Fruit fly (Drosophila melanogaster) whole organism, adult: ENCODE measurements around the gene Fer2LCH.
A peak's percentile ranks its signal among the peaks of the same experiment; 100 is the strongest.

Source experiments
- CG11617 ChIP-seq: fragments of 200-800 bp; sonication (Bioruptor generic); optimal IDR thresholded peaks from 2 replicates; lab custom pipeline; 2017; ENCODE audit warnings: mild to moderate bottlenecking, missing biosample characterization, missing genetic modification reagents, missing genetic modification characterization
- CG12768 ChIP-seq: fragments of 200-800 bp; sonication (Bioruptor generic); optimal IDR thresholded peaks from 2 replicates; lab custom pipeline; 2017; ENCODE audit warnings: missing biosample characterization, missing genetic modification characterization, mild to moderate bottlenecking, moderate library complexity, missing genetic modification reagents
- CG14711 ChIP-seq: fragments of 200-800 bp; sonication (Bioruptor generic); optimal IDR thresholded peaks from 2 replicates; lab custom pipeline; 2018; ENCODE audit warnings: missing biosample characterization, mild to moderate bottlenecking, missing genetic modification characterization, moderate library complexity
- CG1620 ChIP-seq: fragments of 200-800 bp; sonication (Bioruptor generic); optimal IDR thresholded peaks from 2 replicates; lab custom pipeline; 2016; ENCODE audit warnings: missing biosample characterization, missing genetic modification characterization
- CG33017 ChIP-seq: fragments of 200-800 bp; sonication (Bioruptor generic); optimal IDR thresholded peaks from 2 replicates; lab custom pipeline; 2018; ENCODE audit warnings: missing biosample characterization, mild to moderate bottlenecking, missing genetic modification characterization, moderate library complexity
- CG5204 ChIP-seq: fragments of 200-800 bp; sonication (Bioruptor generic); optimal IDR thresholded peaks from 2 replicates; lab custom pipeline; 2016; ENCODE audit warnings: missing biosample characterization, missing genetic modification characterization
- CG7045 ChIP-seq: fragments of 200-800 bp; sonication (Bioruptor generic); optimal IDR thresholded peaks from 2 replicates; lab custom pipeline; 2017; ENCODE audit warnings: missing biosample characterization, mild to moderate bottlenecking, missing genetic modification characterization
- CG7101 ChIP-seq: fragments of 200-800 bp; sonication (Bioruptor generic); optimal IDR thresholded peaks from 2 replicates; lab custom pipeline; 2018; ENCODE audit warnings: missing biosample characterization, mild to moderate bottlenecking, missing genetic modification characterization, moderate library complexity
- Clk ChIP-seq: fragments of 200-800 bp; sonication (Bioruptor generic); optimal IDR thresholded peaks from 2 replicates; lab custom pipeline; 2017; ENCODE audit warnings: missing biosample characterization, missing genetic modification characterization
- Crg-1 ChIP-seq: fragments of 200-800 bp; sonication (Bioruptor generic); optimal IDR thresholded peaks from 2 replicates; lab custom pipeline; 2016; ENCODE audit warnings: missing biosample characterization, missing genetic modification characterization
- Hr96 ChIP-seq: fragments of 200-800 bp; sonication (Bioruptor generic); optimal IDR thresholded peaks from 2 replicates; lab custom pipeline; 2016; ENCODE audit warnings: missing biosample characterization, missing genetic modification characterization
- Mnt ChIP-seq: fragments of 200-800 bp; sonication (Bioruptor generic); optimal IDR thresholded peaks from 2 replicates; lab custom pipeline; 2016; ENCODE audit warnings: missing biosample characterization, mild to moderate bottlenecking, missing genetic modification characterization
- bab1 ChIP-seq: fragments of 200-800 bp; sonication (Bioruptor generic); optimal IDR thresholded peaks from 3 replicates; lab custom pipeline; 2019; ENCODE audit warnings: missing biosample characterization, mild to moderate bottlenecking, missing genetic modification characterization, moderate library complexity
- cic ChIP-seq: fragments of 200-800 bp; sonication (Bioruptor generic); optimal IDR thresholded peaks from 2 replicates; lab custom pipeline; 2017; ENCODE audit warnings: missing biosample characterization, mild to moderate bottlenecking, missing genetic modification characterization, moderate library complexity
- cnc ChIP-seq, 2 experiments: fragments of >200 bp; optimal IDR thresholded peaks; 2 replicates each; lab custom pipeline; 2017
- kay ChIP-seq: fragments of 200-800 bp; sonication (Bioruptor generic); peaks from one replicate; lab custom pipeline; 2016; ENCODE audit warnings: missing biosample characterization, missing genetic modification characterization, borderline replicate concordance
- ovo ChIP-seq: fragments of 200-800 bp; sonication (Bioruptor generic); optimal IDR thresholded peaks from 2 replicates; lab custom pipeline; 2016; ENCODE audit warnings: missing biosample characterization, missing genetic modification characterization
- pad ChIP-seq: fragments of 200-800 bp; sonication (Bioruptor generic); optimal IDR thresholded peaks from 3 replicates; lab custom pipeline; 2017; ENCODE audit warnings: missing biosample characterization, missing genetic modification characterization, mild to moderate bottlenecking, moderate library complexity, missing genetic modification reagents
- tj ChIP-seq: fragments of 200-800 bp; sonication (Bioruptor generic); optimal IDR thresholded peaks from 3 replicates; lab custom pipeline; 2017; ENCODE audit warnings: missing biosample characterization, mild to moderate bottlenecking, missing genetic modification characterization, moderate library complexity
- toe ChIP-seq: fragments of 200-800 bp; sonication (Bioruptor generic); optimal IDR thresholded peaks from 2 replicates; lab custom pipeline; 2016; ENCODE audit warnings: missing biosample characterization, missing genetic modification characterization

Gene Fer2LCH

DNA sequence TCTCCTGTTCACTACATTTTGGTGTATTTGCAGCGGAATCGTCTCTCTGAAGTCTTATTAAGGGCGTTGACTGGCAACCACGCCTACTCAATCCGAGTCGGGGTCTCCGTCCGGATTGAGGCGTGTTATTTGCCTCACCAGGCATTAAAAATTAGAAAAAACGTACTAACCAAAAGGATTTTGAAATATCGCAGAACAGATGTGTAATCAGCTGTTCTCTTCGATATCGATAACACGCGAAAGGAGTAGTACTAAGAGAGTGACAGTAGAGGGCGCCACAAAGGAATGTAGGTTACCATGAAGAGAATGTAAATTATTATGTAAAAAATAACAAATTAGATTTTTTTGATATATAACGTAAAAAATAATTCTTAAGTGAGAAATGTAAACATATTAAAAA, 37.4 kb downstream of the Fer2LCH start, which contains the start of gene CG15536:
TSS of gene CG15536 (minus strand) at position 170 of the 400 bp plus-strand sequence.
- TF ChIP-seq bab1 (GFP tag; lab: Kevin White, UChicago): peak; percentile 19
- no peak for TF ChIP-seq Clk (GFP tag; lab: Kevin White, UChicago)
- no peak for TF ChIP-seq Mnt
- no peak for TF ChIP-seq CG1620 (GFP tag; lab: Kevin White, UChicago)
- no peak for TF ChIP-seq CG5204 (GFP tag; lab: Kevin White, UChicago)
- TF ChIP-seq Hr96 (GFP tag; lab: Kevin White, UChicago): no peak
- TF ChIP-seq CG12768 (GFP tag; lab: Kevin White, UChicago): no peak
- no peak for TF ChIP-seq cnc (optimal IDR thresholded peaks at IDR 0.05; lab: Kevin White, UChicago)

DNA sequence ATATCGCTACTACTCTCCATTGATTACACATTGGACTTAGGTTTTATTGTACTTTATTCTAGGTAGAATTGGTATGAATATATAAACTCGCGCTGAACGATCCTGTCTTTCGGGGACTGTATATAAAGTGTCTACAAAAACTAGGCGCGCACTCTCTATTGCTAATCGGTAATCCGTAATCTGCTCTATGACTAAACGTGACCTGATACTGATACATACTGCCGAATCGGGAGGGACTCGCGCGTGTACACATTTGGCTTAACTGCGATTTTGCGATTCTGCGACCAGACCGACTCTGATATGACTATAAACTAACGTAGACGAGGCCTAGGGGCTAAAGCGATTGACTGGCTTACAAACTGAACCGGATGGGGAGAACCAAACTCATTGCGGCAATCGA, 38.0 kb downstream of the Fer2LCH start:
- TF ChIP-seq CG12768 (GFP tag; lab: Kevin White, UChicago): peak; percentile 16
- TF ChIP-seq ovo (GFP tag; lab: Kevin White, UChicago): no peak
- TF ChIP-seq cnc (optimal IDR thresholded peaks at IDR 0.05; lab: Kevin White, UChicago): no peak

DNA sequence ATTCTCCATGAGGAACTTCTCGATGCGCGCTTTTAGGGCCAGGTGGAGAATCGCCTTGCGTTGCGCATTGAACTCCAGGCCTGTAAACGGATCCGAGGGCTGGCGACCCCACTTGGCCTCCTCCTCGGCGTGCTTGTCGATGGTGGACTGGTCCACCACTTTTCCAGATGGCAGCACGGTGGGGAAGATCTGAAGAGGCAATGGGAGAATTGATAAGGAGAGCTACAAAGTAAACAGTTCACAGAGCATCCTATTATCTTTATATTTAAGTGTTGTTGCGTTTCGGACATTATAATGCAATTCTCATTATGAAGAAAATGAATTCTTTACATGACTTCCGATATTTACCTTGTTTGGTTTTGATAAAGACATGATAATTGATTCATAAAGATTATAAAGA, 39.0 kb downstream of the Fer2LCH start:
- TF ChIP-seq CG5204 (GFP tag; lab: Kevin White, UChicago) (no peak), CG14711 (tag; lab: Kevin White, UChicago) (no peak), toe (GFP tag; lab: Kevin White, UChicago) (no peak), kay (no peak), Crg-1 (GFP tag; lab: Kevin White, UChicago) (no peak), pad (GFP tag; lab: Kevin White, UChicago) (no peak), Hr96 (GFP tag; lab: Kevin White, UChicago) (no peak), CG1620 (GFP tag; lab: Kevin White, UChicago) (no peak), CG12768 (GFP tag; lab: Kevin White, UChicago) (no peak), CG7045 (GFP tag; lab: Kevin White, UChicago) (no peak), cnc (optimal IDR thresholded peaks at IDR 0.05; lab: Kevin White, UChicago) (no peak), bab1 (GFP tag; lab: Kevin White, UChicago) (no peak), ovo (GFP tag; lab: Kevin White, UChicago) (no peak), tj (GFP tag; lab: Kevin White, UChicago) (no peak), CG11617 (GFP tag; lab: Kevin White, UChicago) (no peak), Mnt (no peak), cic (no peak), CG33017 (tag; lab: Kevin White, UChicago) (no peak), CG7101 (tag; lab: Kevin White, UChicago) (no peak)

- TF ChIP-seq Clk (GFP tag; lab: Kevin White, UChicago) (no peak), CG14711 (tag; lab: Kevin White, UChicago) (no peak), toe (GFP tag; lab: Kevin White, UChicago) (peak; percentile 80), CG7101 (tag; lab: Kevin White, UChicago) (no peak), Hr96 (GFP tag; lab: Kevin White, UChicago) (peak; percentile 47), kay (no peak), tj (GFP tag; lab: Kevin White, UChicago) (peak; percentile 15), CG7045 (GFP tag; lab: Kevin White, UChicago) (peak; percentile 23), Mnt (peak; percentile 39), cic (peak; percentile 46), pad (GFP tag; lab: Kevin White, UChicago) (no peak), CG5204 (GFP tag; lab: Kevin White, UChicago) (peak; percentile 55), bab1 (GFP tag; lab: Kevin White, UChicago) (peak; percentile 67), cnc (optimal IDR thresholded peaks at IDR 0.05; lab: Kevin White, UChicago) (no peak), CG1620 (GFP tag; lab: Kevin White, UChicago) (peak; percentile 1), Crg-1 (GFP tag; lab: Kevin White, UChicago) (no peak), CG12768 (GFP tag; lab: Kevin White, UChicago) (peak; percentile 83), ovo (GFP tag; lab: Kevin White, UChicago) (no peak), CG33017 (tag; lab: Kevin White, UChicago) (peak; percentile 13), CG11617 (GFP tag; lab: Kevin White, UChicago) (peak; percentile 36)
These were observed 40.3 kb downstream of the Fer2LCH start, which contains the start of gene CG2218 for dm6 chr3R:30427805-30428359. TSS of gene CG2218 (minus strand) at chr3R:30428276.

- TF ChIP-seq CG11617 (GFP tag; lab: Kevin White, UChicago) (no peak), Crg-1 (GFP tag; lab: Kevin White, UChicago) (no peak), cnc (optimal IDR thresholded peaks at IDR 0.05; lab: Kevin White, UChicago) (no peak), CG14711 (tag; lab: Kevin White, UChicago) (no peak), tj (GFP tag; lab: Kevin White, UChicago) (no peak), CG5204 (GFP tag; lab: Kevin White, UChicago) (no peak), ovo (GFP tag; lab: Kevin White, UChicago) (no peak), CG1620 (GFP tag; lab: Kevin White, UChicago) (no peak), bab1 (GFP tag; lab: Kevin White, UChicago) (no peak), CG7101 (tag; lab: Kevin White, UChicago) (no peak), toe (GFP tag; lab: Kevin White, UChicago) (no peak)
These were observed 40.9 kb downstream of the Fer2LCH start, which contains the start of gene CG15533 for dm6 chr3R:30428459-30428858. TSS of gene CG15533 (plus strand) at chr3R:30428820.
